Worm (Caenorhabditis elegans): ENCODE measurements around the gene F52D10.2.

DNA sequence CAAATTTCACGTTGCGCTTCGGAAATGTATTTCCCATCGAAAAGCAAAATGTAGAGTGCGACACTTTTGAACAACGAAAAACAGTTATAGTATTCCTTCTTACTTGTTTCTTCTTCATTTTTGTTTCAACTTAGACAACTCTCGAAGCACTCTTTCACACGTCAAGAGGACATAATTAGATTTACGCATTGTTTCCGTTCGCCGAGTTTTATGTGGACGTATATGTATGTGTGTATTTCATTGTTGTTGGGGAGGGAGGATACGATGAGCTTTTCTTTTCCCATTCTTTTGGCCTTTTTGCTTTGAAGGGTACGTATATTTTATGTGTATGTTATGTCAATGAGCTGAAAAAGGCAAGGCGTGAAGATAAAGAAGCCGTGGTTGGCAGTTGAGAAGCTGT lies 39.0 kb upstream of the F52D10.2 start:
- TF ChIP-seq F57C9.4 (tag; optimal IDR thresholded peaks at IDR 0.05) (no peak), tlf-1 (GFP tag; optimal IDR thresholded peaks at IDR 0.05) (no peak), B0019.2 (GFP tag; conservative IDR thresholded peaks at IDR 0.05) (no peak)
